Fruit fly (Drosophila melanogaster) whole organism, pupa: ENCODE data around the gene Cyp313a1.
A peak's percentile ranks its signal among the peaks of the same experiment; 100 is the strongest.

Experiments used
- CG12605 ChIP-seq: fragments of 200-800 bp; sonication (Bioruptor generic); IDR thresholded peaks from 2 replicates; pipeline ENCODE4 v1.3.6; 2022; ENCODE audit warnings: missing biosample characterization, missing genetic modification characterization
- CG15710 ChIP-seq: fragments of 200-800 bp; sonication (Bioruptor generic); optimal IDR thresholded peaks from 2 replicates; lab custom pipeline; 2018; ENCODE audit warnings: missing biosample characterization, mild to moderate bottlenecking, missing genetic modification characterization, moderate library complexity
- fd96Ca ChIP-seq: fragments of 200-800 bp; sonication (Bioruptor generic); IDR thresholded peaks from 3 replicates; pipeline ENCODE4 v1.3.6; 2022; ENCODE audit warnings: missing biosample characterization, missing genetic modification characterization

- TF ChIP-seq CG15710 (tag; lab: Kevin White, UChicago) (peak; percentile 47), CG12605 (GFP tag; lab: Robert Waterston, UW) (no peak), fd96Ca (GFP tag; lab: Robert Waterston, UW) (no peak)
These were observed 9.5 kb upstream of the Cyp313a1 start, which contains the start of the genes HtrA2 and mRpL11 for dm6 chr3R:14511123-14511908.
